Worm (Caenorhabditis elegans) whole organism, young adult: ENCODE data around the gene C45G9.14.

Source experiments
- B0019.2 ChIP-seq: fragments of 200-800 bp; sonication (Bioruptor generic); conservative IDR thresholded peaks from 2 replicates; pipeline ENCODE4 v1.3.6; 2022; ENCODE audit warnings: missing genetic modification reagents, missing genetic modification characterization, missing compliant biosample characterization
- B0261.1 ChIP-seq: sonication (generic microtip); optimal IDR thresholded peaks from 2 replicates; lab custom pipeline; 2016; ENCODE audit warnings: mild to moderate bottlenecking, missing genetic modification characterization, moderate library complexity, missing compliant biosample characterization
- C06A6.2 ChIP-seq: fragments of 200-800 bp; sonication (Bioruptor generic); conservative IDR thresholded peaks from 2 replicates; pipeline ENCODE4 v1.3.6; 2022; ENCODE audit warnings: missing genetic modification characterization, missing compliant biosample characterization
- F23B12.7 ChIP-seq: sonication (generic microtip); optimal IDR thresholded peaks from 2 replicates; lab custom pipeline; 2017; ENCODE audit warnings: missing genetic modification characterization, mild to moderate bottlenecking, missing compliant biosample characterization, antibody characterized with exemption, moderate library complexity; ENCODE audit not compliant: insufficient read depth
- F37B4.10 ChIP-seq: fragments of 200-800 bp; sonication (Bioruptor generic); IDR thresholded peaks from 2 replicates; pipeline ENCODE4 v1.3.6; 2022; ENCODE audit warnings: missing genetic modification characterization, missing compliant biosample characterization
- F49E8.2 ChIP-seq: sonication (generic microtip); optimal IDR thresholded peaks from 3 replicates; lab custom pipeline; 2017; ENCODE audit warnings: missing genetic modification characterization, mild to moderate bottlenecking, missing compliant biosample characterization, antibody characterized with exemption, moderate library complexity; ENCODE audit not compliant: insufficient read depth
- K11D2.4 ChIP-seq: fragments of 200-800 bp; sonication (Bioruptor generic); IDR thresholded peaks from 2 replicates; pipeline ENCODE4 v1.3.6; 2022; ENCODE audit warnings: missing genetic modification reagents, missing genetic modification characterization, missing compliant biosample characterization
- K12H6.12 ChIP-seq: fragments of 200-800 bp; sonication (Bioruptor generic); optimal IDR thresholded peaks from 2 replicates; lab custom pipeline; 2018; ENCODE audit warnings: mild to moderate bottlenecking, missing genetic modification characterization, missing compliant biosample characterization
- T26A5.8 ChIP-seq: sonication (generic microtip); optimal IDR thresholded peaks from 2 replicates; lab custom pipeline; 2016; ENCODE audit warnings: missing genetic modification characterization, missing compliant biosample characterization
- Y53F4B.3 ChIP-seq: fragments of 200-800 bp; sonication (Bioruptor generic); IDR thresholded peaks from 2 replicates; pipeline ENCODE4 v1.3.6; 2022; ENCODE audit warnings: missing genetic modification reagents, missing genetic modification characterization, missing compliant biosample characterization
- Y53G8AR.9 ChIP-seq: fragments of 200-800 bp; sonication (Bioruptor generic); conservative IDR thresholded peaks from 2 replicates; pipeline ENCODE4 v1.3.6; 2022; ENCODE audit warnings: missing genetic modification reagents, missing genetic modification characterization, missing compliant biosample characterization
- Y79H2A.3 ChIP-seq: fragments of 200-800 bp; sonication (Bioruptor generic); conservative IDR thresholded peaks from 2 replicates; pipeline ENCODE4 v1.3.6; 2022; ENCODE audit warnings: missing genetic modification reagents, missing genetic modification characterization, missing compliant biosample characterization
- atf-7 ChIP-seq: sonication (generic microtip); optimal IDR thresholded peaks from 2 replicates; lab custom pipeline; 2017; ENCODE audit warnings: mild to moderate bottlenecking, missing genetic modification characterization, missing compliant biosample characterization
- cebp-1 ChIP-seq, 2 experiments: fragments of 200-800 bp in 1 of 2; sonication (Bioruptor generic) in 1 of 2; sonication (generic microtip) in 1 of 2; IDR thresholded peaks in 1 of 2; optimal IDR thresholded peaks in 1 of 2; 2 replicates each; pipeline versions ENCODE4 v1.3.6 to Lab custom; 2017 to 2022; ENCODE audit warnings: missing compliant biosample characterization in 2 of 2, missing genetic modification characterization in 2 of 2, mild to moderate bottlenecking in 1 of 2, missing genetic modification reagents in 1 of 2, moderate library complexity in 1 of 2
- ceh-100 ChIP-seq: fragments of 200-800 bp; sonication (Bioruptor generic); IDR thresholded peaks from 2 replicates; pipeline ENCODE4 v1.3.6; 2022; ENCODE audit warnings: missing genetic modification reagents, missing genetic modification characterization, missing compliant biosample characterization
- ceh-27 ChIP-seq: fragments of 200-800 bp; sonication (Bioruptor generic); optimal IDR thresholded peaks from 2 replicates; lab custom pipeline; 2018; ENCODE audit warnings: mild to moderate bottlenecking, missing genetic modification characterization, moderate library complexity, missing compliant biosample characterization
- dpff-1 ChIP-seq: sonication (generic microtip); optimal IDR thresholded peaks from 2 replicates; lab custom pipeline; 2017; ENCODE audit warnings: mild to moderate bottlenecking, missing genetic modification characterization, missing compliant biosample characterization
- ekl-4 ChIP-seq: fragments of 200-800 bp; sonication (Bioruptor generic); IDR thresholded peaks from 2 replicates; pipeline ENCODE4 v1.3.6; 2022; ENCODE audit warnings: missing genetic modification reagents, missing genetic modification characterization, missing compliant biosample characterization
- ets-4 ChIP-seq: fragments of 200-800 bp; sonication (Bioruptor generic); optimal IDR thresholded peaks from 2 replicates; lab custom pipeline; 2018; ENCODE audit warnings: mild to moderate bottlenecking, missing genetic modification characterization, missing compliant biosample characterization
- him-1 ChIP-seq: sonication (generic microtip); optimal IDR thresholded peaks from 2 replicates; lab custom pipeline; 2016; ENCODE audit warnings: missing genotype, missing genetic modification reagents, missing genetic modification characterization, missing compliant biosample characterization
- hrde-1 ChIP-seq: sonication (generic microtip); optimal IDR thresholded peaks from 2 replicates; lab custom pipeline; 2016; ENCODE audit warnings: missing genetic modification characterization, mild to moderate bottlenecking, missing compliant biosample characterization, moderate library complexity, missing genotype, missing genetic modification reagents, borderline replicate concordance
- let-607 ChIP-seq, 2 experiments: fragments of 200-800 bp in 1 of 2; sonication (Bioruptor generic) in 1 of 2; sonication (generic microtip) in 1 of 2; optimal IDR thresholded peaks; 2 replicates each; lab custom pipeline; 2016 to 2018; ENCODE audit warnings: mild to moderate bottlenecking in 2 of 2, missing compliant biosample characterization in 2 of 2, missing genetic modification characterization in 2 of 2, moderate library complexity in 2 of 2, missing genotype in 1 of 2
- lin-40 ChIP-seq: sonication (generic microtip); optimal IDR thresholded peaks from 2 replicates; lab custom pipeline; 2016; ENCODE audit warnings: missing genetic modification characterization, mild to moderate bottlenecking, missing compliant biosample characterization, missing genotype, missing genetic modification reagents
- mxl-1 ChIP-seq: sonication (generic microtip); optimal IDR thresholded peaks from 2 replicates; lab custom pipeline; 2016; ENCODE audit warnings: missing genetic modification characterization, missing compliant biosample characterization
- nfyb-1 ChIP-seq: fragments of 200-800 bp; sonication (Bioruptor generic); IDR thresholded peaks from 2 replicates; pipeline ENCODE4 v1.3.6; 2022; ENCODE audit warnings: missing genetic modification reagents, missing genetic modification characterization, missing compliant biosample characterization
- nhr-179 ChIP-seq: sonication (generic microtip); optimal IDR thresholded peaks from 2 replicates; lab custom pipeline; 2016; ENCODE audit warnings: mild to moderate bottlenecking, missing genetic modification characterization, missing compliant biosample characterization
- nhr-90 ChIP-seq: sonication (generic microtip); optimal IDR thresholded peaks from 2 replicates; lab custom pipeline; 2016; ENCODE audit warnings: missing genotype, mild to moderate bottlenecking, missing genetic modification characterization, missing compliant biosample characterization
- pha-4 ChIP-seq: fragments of 150-350 bp; sonication (generic microtip); optimal IDR thresholded peaks from 2 replicates; lab custom pipeline; 2014; ENCODE audit warnings: missing biosample characterization, missing genetic modification reagents, missing genetic modification characterization
- rcor-1 ChIP-seq: fragments of 200-800 bp; sonication (Bioruptor generic); IDR thresholded peaks from 2 replicates; pipeline ENCODE4 v1.3.6; 2022; ENCODE audit warnings: missing genetic modification reagents, missing genetic modification characterization, missing compliant biosample characterization
- snpc-4 ChIP-seq, 5 experiments: fragments of 150-350 bp in 1 of 5; sonication (generic microtip) in 4 of 5; optimal IDR thresholded peaks; 2 replicates each; lab custom pipeline; 2014 to 2018; ENCODE audit warnings: missing genetic modification characterization in 5 of 5, missing biosample characterization in 3 of 5, antibody characterized with exemption in 2 of 5, mild to moderate bottlenecking in 2 of 5, missing compliant biosample characterization in 2 of 5, missing genotype in 2 of 5, moderate library complexity in 2 of 5, missing genetic modification reagents in 1 of 5
- tbx-9 ChIP-seq: sonication (generic microtip); optimal IDR thresholded peaks from 2 replicates; lab custom pipeline; 2016; ENCODE audit warnings: borderline replicate concordance, missing genetic modification characterization, inconsistent platforms, missing compliant biosample characterization
- tlf-1 ChIP-seq: fragments of 200-800 bp; sonication (Bioruptor generic); optimal IDR thresholded peaks from 2 replicates; lab custom pipeline; 2018; ENCODE audit warnings: mild to moderate bottlenecking, missing genetic modification characterization, missing compliant biosample characterization
- xnd-1 ChIP-seq: sonication (generic microtip); optimal IDR thresholded peaks from 2 replicates; lab custom pipeline; 2016; ENCODE audit warnings: missing genotype, missing genetic modification reagents, missing genetic modification characterization, missing compliant biosample characterization
- ztf-22 ChIP-seq: fragments of 200-800 bp; sonication (Bioruptor generic); optimal IDR thresholded peaks from 2 replicates; lab custom pipeline; 2018; ENCODE audit warnings: mild to moderate bottlenecking, missing genetic modification characterization, moderate library complexity, missing compliant biosample characterization
- ztf-25 ChIP-seq: fragments of 200-800 bp; sonication (Bioruptor generic); IDR thresholded peaks from 2 replicates; pipeline ENCODE4 v1.3.6; 2022; ENCODE audit warnings: missing genetic modification reagents, missing genetic modification characterization, missing compliant biosample characterization
- ztf-3 ChIP-seq: fragments of 200-800 bp; sonication (Bioruptor generic); optimal IDR thresholded peaks from 2 replicates; lab custom pipeline; 2018; ENCODE audit warnings: mild to moderate bottlenecking, missing genetic modification characterization, missing compliant biosample characterization

C45G9.14 gene

ce11 chrIII:5025136-5025629 is 19.6 kb upstream of the C45G9.14 start (continued):
- TF ChIP-seq hrde-1 (tag; lab: Kevin White, UChicago) (peak; percentile 58), let-607 (tag; optimal IDR thresholded peaks at IDR 0.05; lab: Kevin White, UChicago) (peak in 1 of 2 experiments; percentile 21), F37B4.10 (GFP tag; lab: Robert Waterston, UW) (no peak), B0019.2 (no peak), pha-4 (tag; lab: Kevin White, UChicago) (peak; percentile 2), nfyb-1 (0 out of 2 replicates have a peak, but pooled peaks have one; percentile 65), Y53G8AR.9 (GFP tag; lab: Robert Waterston, UW) (0 out of 2 replicates have a peak, but pooled peaks have one; percentile 75), xnd-1 (tag; lab: Kevin White, UChicago) (no peak), Y79H2A.3 (peak; percentile 67; the same call in 1 of the 2 replicates), ets-4 (GFP tag; lab: Kevin White, UChicago) (no peak), T26A5.8 (tag; lab: Kevin White, UChicago) (no peak), Y53F4B.3 (GFP tag; lab: Robert Waterston, UW) (peak; percentile 53; the same call in 1 of the 2 replicates), tbx-9 (peak; percentile 63), B0261.1 (tag; lab: Kevin White, UChicago) (peak; percentile 19), K12H6.12 (tag; lab: Kevin White, UChicago) (no peak), ekl-4 (GFP tag; lab: Robert Waterston, UW) (peak; percentile 51; the same call in 1 of the 2 replicates), mxl-1 (tag; lab: Kevin White, UChicago) (no peak), tlf-1 (GFP tag; lab: Kevin White, UChicago) (peak; percentile 67), F23B12.7 (tag; lab: Kevin White, UChicago) (no peak), rcor-1 (GFP tag; lab: Robert Waterston, UW) (peak; percentile 57), F49E8.2 (tag; lab: Kevin White, UChicago) (no peak), lin-40 (tag; lab: Kevin White, UChicago) (peak; percentile 28), dpff-1 (tag; lab: Kevin White, UChicago) (no peak), nhr-179 (tag; lab: Kevin White, UChicago) (no peak), nhr-90 (tag; lab: Kevin White, UChicago) (peak; percentile 45), K11D2.4 (GFP tag; lab: Robert Waterston, UW) (peak; percentile 60; the same call in 1 of the 2 replicates), atf-7 (tag; lab: Kevin White, UChicago) (peak; percentile 27), ztf-3 (GFP tag; lab: Kevin White, UChicago) (no peak), ztf-22 (GFP tag; lab: Kevin White, UChicago) (no peak), C06A6.2 (GFP tag; lab: Robert Waterston, UW) (no peak), snpc-4 (GFP tag; optimal IDR thresholded peaks at IDR 0.05; lab: Kevin White, UChicago) (no peak), snpc-4 (tag; optimal IDR thresholded peaks at IDR 0.05; lab: Kevin White, UChicago) (peak in 2 of 4 experiments; percentile 26 to 43), ceh-100 (GFP tag; lab: Robert Waterston, UW) (no peak; the same call in 1 of the 2 replicates), ceh-27 (GFP tag; lab: Kevin White, UChicago) (no peak), him-1 (tag; lab: Kevin White, UChicago) (no peak)

- TF ChIP-seq ztf-25 (GFP tag; lab: Robert Waterston, UW) (no peak), cebp-1 (GFP tag; IDR thresholded peaks at IDR 0.05; lab: Robert Waterston, UW) (no peak), cebp-1 (tag; optimal IDR thresholded peaks at IDR 0.05; lab: Kevin White, UChicago) (peak; percentile 64)
Measured at ce11 chrIII:5026366-5026765, 18.4 kb upstream of the C45G9.14 start.
